Worm (Caenorhabditis elegans) whole organism, L1 larva: Measurements from ENCODE around the gene F13H10.6.

ENCODE experiments used
- aly-2 ChIP-seq: fragments of 150-350 bp; optimal IDR thresholded peaks from 2 replicates; lab custom pipeline; 2014; ENCODE audit warnings: missing biosample characterization, missing genetic modification characterization
- ama-1 ChIP-seq: fragments of 150-350 bp; optimal IDR thresholded peaks from 2 replicates; lab custom pipeline; 2014
- ceh-8 ChIP-seq: fragments of 200-800 bp; sonication (Bioruptor generic); optimal IDR thresholded peaks from 2 replicates; lab custom pipeline; 2018; ENCODE audit warnings: mild to moderate bottlenecking, missing genetic modification characterization, moderate library complexity, missing compliant biosample characterization
- ceh-88 ChIP-seq: fragments of 200-800 bp; sonication (Bioruptor generic); IDR thresholded peaks from 2 replicates; pipeline ENCODE4 v1.3.6; 2022; ENCODE audit warnings: missing genetic modification characterization, missing compliant biosample characterization
- egl-27 ChIP-seq, 2 experiments: fragments of 150-350 bp in 1 of 2; sonication (generic microtip); optimal IDR thresholded peaks; 3 replicates each; lab custom pipeline; 2017 to 2018; ENCODE audit warnings: missing biosample characterization in 2 of 2, missing genetic modification characterization in 2 of 2, missing genetic modification reagents in 2 of 2
- fkh-8 ChIP-seq: sonication (generic microtip); optimal IDR thresholded peaks from 2 replicates; lab custom pipeline; 2016; ENCODE audit warnings: mild to moderate bottlenecking, missing genetic modification characterization, missing compliant biosample characterization
- jun-1 ChIP-seq: fragments of 150-350 bp; optimal IDR thresholded peaks from 2 replicates; lab custom pipeline; 2014; ENCODE audit warnings: missing biosample characterization, missing genetic modification reagents, missing genetic modification characterization
- lin-15B ChIP-seq: fragments of 150-350 bp; sonication (generic microtip); optimal IDR thresholded peaks from 3 replicates; lab custom pipeline; 2014; ENCODE audit warnings: missing biosample characterization, missing genetic modification characterization
- nhr-28 ChIP-seq: fragments of 150-350 bp; optimal IDR thresholded peaks from 2 replicates; lab custom pipeline; 2014; ENCODE audit warnings: missing biosample characterization, missing genetic modification characterization
- nhr-76 ChIP-seq: sonication (generic microtip); optimal IDR thresholded peaks from 2 replicates; lab custom pipeline; 2017; ENCODE audit warnings: missing biosample characterization, missing genetic modification characterization
- nhr-77 ChIP-seq: fragments of 150-350 bp; optimal IDR thresholded peaks from 2 replicates; lab custom pipeline; 2014; ENCODE audit warnings: missing biosample characterization, missing genetic modification characterization
- snpc-4 ChIP-seq: fragments of 150-350 bp; optimal IDR thresholded peaks from 2 replicates; lab custom pipeline; 2014; ENCODE audit warnings: missing biosample characterization, missing genetic modification characterization
- tbx-2 ChIP-seq: sonication (generic microtip); optimal IDR thresholded peaks from 2 replicates; lab custom pipeline; 2016; ENCODE audit warnings: missing genetic modification characterization, missing compliant biosample characterization
- unc-62 ChIP-seq: fragments of 150-350 bp; optimal IDR thresholded peaks from 2 replicates; lab custom pipeline; 2014; ENCODE audit warnings: missing biosample characterization, missing genetic modification reagents, missing genetic modification characterization

ce11 chrIV:11048871-11049270 is 39.8 kb downstream of the F13H10.6 start, which contains the start of gene F36H1.11:
- no peak for TF ChIP-seq fkh-8 (tag; lab: Kevin White, UChicago)
- TF ChIP-seq snpc-4 (tag; lab: Kevin White, UChicago), result no peak
- TF ChIP-seq egl-27 (tag; optimal IDR thresholded peaks at IDR 0.05; lab: Kevin White, UChicago), result no peak
- no peak for TF ChIP-seq lin-15B (tag; lab: Kevin White, UChicago)
- no peak for TF ChIP-seq nhr-76 (tag; lab: Kevin White, UChicago)
- TF ChIP-seq tbx-2, result no peak
- no peak for TF ChIP-seq ama-1 (lab: Kevin White, UChicago)
- TF ChIP-seq jun-1, result no peak
- no peak for TF ChIP-seq nhr-28 (tag; lab: Kevin White, UChicago)
- no peak for TF ChIP-seq nhr-77 (tag; lab: Kevin White, UChicago)
- no peak for TF ChIP-seq ceh-8
- TF ChIP-seq unc-62 (GFP tag; lab: Kevin White, UChicago), result no peak
- no peak for TF ChIP-seq aly-2
- TF ChIP-seq ceh-88 (GFP tag; lab: Robert Waterston, UW), result no peak
